Fruit fly (Drosophila melanogaster): Measurements from ENCODE around the gene CG10171.

CG10171 gene

dm6 chr3L:13420212-13420611, 32.5 kb upstream of the CG10171 start:
- TF ChIP-seq Hr78 (GFP tag; optimal IDR thresholded peaks at IDR 0.05) (no peak), GATAd (GFP tag; optimal IDR thresholded peaks at IDR 0.05) (no peak), sv (GFP tag; optimal IDR thresholded peaks at IDR 0.05) (no peak), psq (GFP tag; optimal IDR thresholded peaks at IDR 0.05) (no peak), h (GFP tag; optimal IDR thresholded peaks at IDR 0.05) (no peak), woc (GFP tag; optimal IDR thresholded peaks at IDR 0.05) (no peak), Myc (optimal IDR thresholded peaks at IDR 0.05) (no peak), CG9705 (GFP tag; optimal IDR thresholded peaks at IDR 0.05) (no peak), pan (optimal IDR thresholded peaks at IDR 0.05) (no peak), usp (GFP tag; optimal IDR thresholded peaks at IDR 0.05) (no peak), Vsx2 (GFP tag; optimal IDR thresholded peaks at IDR 0.05; ENCODE audit: partially characterized antibody) (no peak), dsf (GFP tag; optimal IDR thresholded peaks at IDR 0.05; ENCODE audit: borderline replicate concordance) (no peak), jim (GFP tag; optimal IDR thresholded peaks at IDR 0.05) (no peak), OdsH (GFP tag; optimal IDR thresholded peaks at IDR 0.05) (no peak), tai (GFP tag; optimal IDR thresholded peaks at IDR 0.05) (no peak), dl (GFP tag; optimal IDR thresholded peaks at IDR 0.05; ENCODE audit: insufficient read depth in 1 of 2, partially characterized antibody in 2 of 2) (no peak), Mio (GFP tag; optimal IDR thresholded peaks at IDR 0.05) (no peak)

- no peak for TF ChIP-seq sage (GFP tag; optimal IDR thresholded peaks at IDR 0.05)
Measured at dm6 chr3L:13412886-13413224, 25.1 kb upstream of the CG10171 start.

- TF ChIP-seq Abd-B (GFP tag; optimal IDR thresholded peaks at IDR 0.05) (no peak), HLH106 (tag; optimal IDR thresholded peaks at IDR 0.05) (peak; percentile 31), woc (GFP tag; optimal IDR thresholded peaks at IDR 0.05) (no peak), Vsx2 (GFP tag; optimal IDR thresholded peaks at IDR 0.05; ENCODE audit: partially characterized antibody) (no peak), Sp1 (GFP tag; optimal IDR thresholded peaks at IDR 0.05) (no peak), GATAd (GFP tag; optimal IDR thresholded peaks at IDR 0.05) (no peak), fru (GFP tag; optimal IDR thresholded peaks at IDR 0.05) (peak; percentile 4), br (GFP tag; optimal IDR thresholded peaks at IDR 0.05) (no peak), ey (GFP tag; optimal IDR thresholded peaks at IDR 0.05) (peak; percentile 25), Hr83 (GFP tag; optimal IDR thresholded peaks at IDR 0.05; ENCODE audit: poor library complexity, severe bottlenecking) (no peak), brk (GFP tag; optimal IDR thresholded peaks at IDR 0.05) (no peak), dsf (GFP tag; optimal IDR thresholded peaks at IDR 0.05; ENCODE audit: borderline replicate concordance) (no peak), psq (GFP tag; optimal IDR thresholded peaks at IDR 0.05) (peak; percentile 25), Dif (GFP tag; optimal IDR thresholded peaks at IDR 0.05; ENCODE audit: partially characterized antibody) (no peak), Dfd (GFP tag; optimal IDR thresholded peaks at IDR 0.05) (no peak), tai (GFP tag; optimal IDR thresholded peaks at IDR 0.05) (no peak), sv (GFP tag; optimal IDR thresholded peaks at IDR 0.05) (no peak), rgr (GFP tag; optimal IDR thresholded peaks at IDR 0.05) (peak; percentile 41), h (GFP tag; optimal IDR thresholded peaks at IDR 0.05) (peak; percentile 23), CrebA (GFP tag; optimal IDR thresholded peaks at IDR 0.05; ENCODE audit: borderline replicate concordance) (no peak), foxo (GFP tag; optimal IDR thresholded peaks at IDR 0.05) (no peak), sage (GFP tag; optimal IDR thresholded peaks at IDR 0.05) (no peak), Mio (GFP tag; optimal IDR thresholded peaks at IDR 0.05) (no peak), usp (GFP tag; optimal IDR thresholded peaks at IDR 0.05) (no peak), lola (GFP tag; optimal IDR thresholded peaks at IDR 0.05) (no peak), Rel (GFP tag; optimal IDR thresholded peaks at IDR 0.05) (no peak), Rel (tag; optimal IDR thresholded peaks at IDR 0.05) (peak; percentile 78), OdsH (GFP tag; optimal IDR thresholded peaks at IDR 0.05) (peak; percentile 11), Jra (GFP tag; optimal IDR thresholded peaks at IDR 0.05) (no peak), Myc (optimal IDR thresholded peaks at IDR 0.05) (no peak)
Measured at dm6 chr3L:13412200-13412885, 24.6 kb upstream of the CG10171 start, which contains the start of the genes CG10222 and flr. Gene CG10222, minus strand, starts transcription at chr3L:13412453. Gene flr, plus strand, starts transcription at chr3L:13412843.

- TF ChIP-seq OdsH (GFP tag; optimal IDR thresholded peaks at IDR 0.05): no peak
- no peak for TF ChIP-seq woc (GFP tag; optimal IDR thresholded peaks at IDR 0.05)
- TF ChIP-seq Vsx2 (GFP tag; optimal IDR thresholded peaks at IDR 0.05; ENCODE audit: partially characterized antibody): peak; percentile 18
- TF ChIP-seq ey (GFP tag; optimal IDR thresholded peaks at IDR 0.05): peak; percentile 13
- TF ChIP-seq h (GFP tag; optimal IDR thresholded peaks at IDR 0.05): peak; percentile 11
- TF ChIP-seq rgr (GFP tag; optimal IDR thresholded peaks at IDR 0.05): peak; percentile 7
- peak in 1 of 2 experiments; percentile 22 for TF ChIP-seq foxo (GFP tag; optimal IDR thresholded peaks at IDR 0.05)
- peak; percentile 56 for TF ChIP-seq Hr83 (GFP tag; optimal IDR thresholded peaks at IDR 0.05; ENCODE audit: poor library complexity, severe bottlenecking)
Measured at dm6 chr3L:13410999-13411398, 23.3 kb upstream of the CG10171 start.

Data from whole organism, wandering third instar larva.